In the genomic region with DNA sequence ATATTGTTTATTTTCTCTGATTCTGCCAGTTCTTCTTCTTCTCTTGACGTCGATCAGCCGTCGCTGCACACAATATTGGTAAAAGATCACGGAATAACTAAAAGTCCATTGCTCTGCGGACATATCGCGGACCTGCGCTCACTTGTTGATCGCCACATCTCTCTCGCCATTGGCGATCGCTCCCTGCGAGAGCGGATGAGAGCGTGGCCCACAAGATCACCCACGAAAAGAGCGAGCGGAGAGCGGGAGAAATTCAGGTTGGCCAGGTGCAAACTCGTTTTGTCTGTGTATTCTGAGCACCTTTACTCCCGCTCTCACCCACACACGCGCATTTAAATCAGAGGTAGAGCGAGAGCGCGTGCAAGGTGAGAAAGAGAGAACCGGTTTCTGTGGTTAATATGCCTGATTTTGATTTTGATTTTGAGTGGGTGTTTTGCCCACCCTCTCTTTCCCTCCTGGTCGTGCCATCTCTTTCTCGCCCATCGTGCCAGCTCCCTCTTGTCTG, we compare ENCODE assay signal across 6 fruit fly cellular contexts.
TF ChIP-seq lines count a peak whose summit lies in the region.

A gene (minus strand): TSS at position 102 of the 505 bp plus-strand sequence.

- no peak for TF ChIP-seq CTCF in whole organism, embryonic (GFP tag; optimal IDR thresholded peaks at IDR 0.05; lab: Kevin White, UChicago)

TF ChIP-seq in whole organism, 6 proteins besides CTCF, POLR2A, EP300 and RAD21:
- peak in 1 of 2 experiments; percentile 61 for TF ChIP-seq EcR (GFP tag; optimal IDR thresholded peaks at IDR 0.05; lab: Kevin White, UChicago)
- no peak for TF ChIP-seq psq (optimal IDR thresholded peaks at IDR 0.05; lab: Kevin White, UChicago)
- no peak for TF ChIP-seq pan (optimal IDR thresholded peaks at IDR 0.05; lab: Kevin White, UChicago)
- TF ChIP-seq usp (GFP tag; optimal IDR thresholded peaks at IDR 0.05; lab: Kevin White, UChicago), result no peak
- peak; percentile 55 for TF ChIP-seq CG8478 (optimal IDR thresholded peaks at IDR 0.05; lab: Kevin White, UChicago)
- TF ChIP-seq Dll (optimal IDR thresholded peaks at IDR 0.05; lab: Kevin White, UChicago), result peak; percentile 100

TF ChIP-seq in whole organism, adult, 20 proteins besides CTCF, POLR2A, EP300 and RAD21:
- TF ChIP-seq Clk (GFP tag; optimal IDR thresholded peaks at IDR 0.05; lab: Kevin White, UChicago) (peak; percentile 23), cnc (optimal IDR thresholded peaks at IDR 0.05; lab: Kevin White, UChicago) (no peak), toe (GFP tag; optimal IDR thresholded peaks at IDR 0.05; lab: Kevin White, UChicago) (peak; percentile 16), pad (GFP tag; optimal IDR thresholded peaks at IDR 0.05; lab: Kevin White, UChicago) (peak; percentile 40), CG12768 (GFP tag; optimal IDR thresholded peaks at IDR 0.05; lab: Kevin White, UChicago) (peak; percentile 53), tj (GFP tag; optimal IDR thresholded peaks at IDR 0.05; lab: Kevin White, UChicago) (peak; percentile 19)

TF ChIP-seq in whole organism, embryonic, 481 proteins besides CTCF, POLR2A, EP300 and RAD21 (continues in another document):
- TF ChIP-seq twi (tag; optimal IDR thresholded peaks at IDR 0.05; lab: Kevin White, UChicago), result no peak
- TF ChIP-seq CG2889 (GFP tag; IDR thresholded peaks at IDR 0.05; lab: Robert Waterston, UW), result no peak
- TF ChIP-seq CG1024 (GFP tag; IDR thresholded peaks at IDR 0.05; lab: Robert Waterston, UW), result no peak
- TF ChIP-seq CG2202 (tag; optimal IDR thresholded peaks at IDR 0.05; lab: Kevin White, UChicago), result no peak
- TF ChIP-seq sqz (GFP tag; optimal IDR thresholded peaks at IDR 0.05; lab: Kevin White, UChicago), result no peak
- TF ChIP-seq lola (GFP tag; optimal IDR thresholded peaks at IDR 0.05; lab: Kevin White, UChicago), result no peak
- peak; percentile 77 for TF ChIP-seq CG34224 (GFP tag; IDR thresholded peaks at IDR 0.05; lab: Robert Waterston, UW; ENCODE audit: partially characterized antibody)
- TF ChIP-seq CG2199 (GFP tag; IDR thresholded peaks at IDR 0.05; lab: Robert Waterston, UW), result no peak
- no peak for TF ChIP-seq salm (tag; optimal IDR thresholded peaks at IDR 0.05; lab: Kevin White, UChicago)
- TF ChIP-seq CG1832 (GFP tag; optimal IDR thresholded peaks at IDR 0.05; lab: Kevin White, UChicago), result peak; percentile 86
- no peak for TF ChIP-seq slou (GFP tag; optimal IDR thresholded peaks at IDR 0.05; lab: Kevin White, UChicago)
- peak; percentile 27; the same call in 1 of the 3 replicates for TF ChIP-seq so (GFP tag; IDR thresholded peaks at IDR 0.05; lab: Robert Waterston, UW)
- TF ChIP-seq H2.0 (GFP tag; IDR thresholded peaks at IDR 0.05; lab: Robert Waterston, UW), result no peak
- TF ChIP-seq CG31365 (tag; optimal IDR thresholded peaks at IDR 0.05; lab: Kevin White, UChicago), result no peak
- no peak for TF ChIP-seq tap (tag; optimal IDR thresholded peaks at IDR 0.05; lab: Kevin White, UChicago)
- no peak for TF ChIP-seq CG4360 (GFP tag; IDR thresholded peaks at IDR 0.05; lab: Robert Waterston, UW)
- TF ChIP-seq CG17361 (GFP tag; IDR thresholded peaks at IDR 0.05; lab: Robert Waterston, UW), result no peak
- no peak for TF ChIP-seq ap (GFP tag; IDR thresholded peaks at IDR 0.05; lab: Robert Waterston, UW)
- no peak for TF ChIP-seq CG1529 (GFP tag; optimal IDR thresholded peaks at IDR 0.05; lab: Kevin White, UChicago)

TF ChIP-seq in whole organism, prepupa, 60 proteins besides CTCF, POLR2A, EP300 and RAD21 (continues in another document):
- TF ChIP-seq Eip78C (GFP tag; lab: Kevin White, UChicago) (peak; percentile 76), Sox102F (GFP tag; optimal IDR thresholded peaks at IDR 0.05; lab: Kevin White, UChicago) (peak; percentile 60), cyc (GFP tag; optimal IDR thresholded peaks at IDR 0.05; lab: Kevin White, UChicago) (no peak), CG6854 (GFP tag; optimal IDR thresholded peaks at IDR 0.05; lab: Kevin White, UChicago) (peak; percentile 71), CG6792 (GFP tag; optimal IDR thresholded peaks at IDR 0.05; lab: Kevin White, UChicago) (no peak), Sox14 (GFP tag; optimal IDR thresholded peaks at IDR 0.05; lab: Kevin White, UChicago) (peak; percentile 2), svp (GFP tag; lab: Kevin White, UChicago) (peak; percentile 70), CG11902 (GFP tag; optimal IDR thresholded peaks at IDR 0.05; lab: Kevin White, UChicago) (no peak), CG1621 (tag; optimal IDR thresholded peaks at IDR 0.05; lab: Kevin White, UChicago) (peak; percentile 20), Hr4 (GFP tag; optimal IDR thresholded peaks at IDR 0.05; lab: Kevin White, UChicago) (no peak), esn (GFP tag; optimal IDR thresholded peaks at IDR 0.05; lab: Kevin White, UChicago) (peak; percentile 36), CG11762 (GFP tag; optimal IDR thresholded peaks at IDR 0.05; lab: Kevin White, UChicago; ENCODE audit: insufficient read depth) (no peak), CG16779 (tag; optimal IDR thresholded peaks at IDR 0.05; lab: Kevin White, UChicago) (peak; percentile 22), CG31627 (GFP tag; optimal IDR thresholded peaks at IDR 0.05; lab: Kevin White, UChicago) (no peak), Hr38 (GFP tag; optimal IDR thresholded peaks at IDR 0.05; lab: Kevin White, UChicago) (no peak), pdm3 (GFP tag; optimal IDR thresholded peaks at IDR 0.05; lab: Kevin White, UChicago) (no peak), CG15336 (GFP tag; IDR thresholded peaks at IDR 0.05; lab: Robert Waterston, UW) (peak; percentile 59; the same call in 1 of the 2 replicates), Eip93F (GFP tag; optimal IDR thresholded peaks at IDR 0.05; lab: Kevin White, UChicago) (no peak), acj6 (GFP tag; optimal IDR thresholded peaks at IDR 0.05; lab: Kevin White, UChicago) (no peak), net (GFP tag; optimal IDR thresholded peaks at IDR 0.05; lab: Kevin White, UChicago) (peak; percentile 31)

TF ChIP-seq in whole organism, pupa, 21 proteins besides CTCF, POLR2A, EP300 and RAD21 (continues in another document):
- TF ChIP-seq CG34367 (tag; optimal IDR thresholded peaks at IDR 0.05; lab: Kevin White, UChicago) (no peak), rn (GFP tag; IDR thresholded peaks at IDR 0.05; lab: Robert Waterston, UW) (no peak), gl (tag; optimal IDR thresholded peaks at IDR 0.05; lab: Kevin White, UChicago) (peak; percentile 8), CG15710 (tag; optimal IDR thresholded peaks at IDR 0.05; lab: Kevin White, UChicago) (no peak), CG12605 (GFP tag; IDR thresholded peaks at IDR 0.05; lab: Robert Waterston, UW) (peak; percentile 40; the same call in 1 of the 2 replicates), CG4496 (GFP tag; IDR thresholded peaks at IDR 0.05; lab: Robert Waterston, UW) (0 out of 3 replicates have a peak, but pooled peaks have one; percentile 45), Ets98B (GFP tag; IDR thresholded peaks at IDR 0.05; lab: Robert Waterston, UW) (peak; percentile 77; the same call in 1 of the 2 replicates), Pif1B (GFP tag; optimal IDR thresholded peaks at IDR 0.05; lab: Kevin White, UChicago) (peak; percentile 66), CG14655 (GFP tag; optimal IDR thresholded peaks at IDR 0.05; lab: Kevin White, UChicago) (no peak), CG13204 (GFP tag; optimal IDR thresholded peaks at IDR 0.05; lab: Kevin White, UChicago) (peak; percentile 39), EcR (GFP tag; optimal IDR thresholded peaks at IDR 0.05; lab: Kevin White, UChicago) (peak; percentile 90), Pif1A (GFP tag; optimal IDR thresholded peaks at IDR 0.05; lab: Kevin White, UChicago) (peak; percentile 61), Snoo (tag; optimal IDR thresholded peaks at IDR 0.05; lab: Kevin White, UChicago) (no peak), CG32121 (GFP tag; IDR thresholded peaks at IDR 0.05; lab: Robert Waterston, UW) (peak; percentile 52; the same call in 1 of the 2 replicates), CG17806 (tag; optimal IDR thresholded peaks at IDR 0.05; lab: Kevin White, UChicago) (no peak), CG10348 (GFP tag; IDR thresholded peaks at IDR 0.05; lab: Robert Waterston, UW) (no peak), CG8159 (tag; optimal IDR thresholded peaks at IDR 0.05; lab: Kevin White, UChicago) (peak; percentile 18), fd96Ca (GFP tag; IDR thresholded peaks at IDR 0.05; lab: Robert Waterston, UW) (peak; percentile 84), D1 (tag; optimal IDR thresholded peaks at IDR 0.05; lab: Kevin White, UChicago) (no peak), CG9948 (tag; optimal IDR thresholded peaks at IDR 0.05; lab: Kevin White, UChicago) (no peak)

TF ChIP-seq in whole organism, wandering third instar larva, 38 proteins besides CTCF, POLR2A, EP300 and RAD21:
- peak; percentile 98 for TF ChIP-seq Dif (GFP tag; optimal IDR thresholded peaks at IDR 0.05; lab: Kevin White, UChicago; ENCODE audit: partially characterized antibody)
- peak; percentile 90 to 94 for TF ChIP-seq dl (GFP tag; optimal IDR thresholded peaks at IDR 0.05; lab: Kevin White, UChicago; ENCODE audit: insufficient read depth in 1 of 2, partially characterized antibody in 2 of 2)
- peak; percentile 96 for TF ChIP-seq Vsx2 (GFP tag; optimal IDR thresholded peaks at IDR 0.05; lab: Kevin White, UChicago; ENCODE audit: partially characterized antibody)
- peak; percentile 59 for TF ChIP-seq CrebA (GFP tag; optimal IDR thresholded peaks at IDR 0.05; lab: Kevin White, UChicago; ENCODE audit: borderline replicate concordance)
- peak; percentile 41 for TF ChIP-seq h (GFP tag; optimal IDR thresholded peaks at IDR 0.05; lab: Kevin White, UChicago)
- peak; percentile 49 for TF ChIP-seq sage (GFP tag; optimal IDR thresholded peaks at IDR 0.05; lab: Kevin White, UChicago)
- peak; percentile 28 for TF ChIP-seq fru (GFP tag; optimal IDR thresholded peaks at IDR 0.05; lab: Kevin White, UChicago)
- TF ChIP-seq Myc (optimal IDR thresholded peaks at IDR 0.05; lab: Kevin White, UChicago), result no peak
- peak; percentile 28 for TF ChIP-seq Rel (GFP tag; optimal IDR thresholded peaks at IDR 0.05; lab: Kevin White, UChicago)
- peak; percentile 12 for TF ChIP-seq Rel (tag; optimal IDR thresholded peaks at IDR 0.05; lab: Kevin White, UChicago)
- TF ChIP-seq Hr83 (GFP tag; optimal IDR thresholded peaks at IDR 0.05; lab: Kevin White, UChicago; ENCODE audit: poor library complexity, severe bottlenecking), result no peak
TF ChIP-seq in whole organism, wandering third instar larva: peak in this region for 8.
